Worm (Caenorhabditis elegans): ENCODE data around the gene ttr-45.

- TF ChIP-seq F13H6.1 (tag; optimal IDR thresholded peaks at IDR 0.05), result no peak
- no peak for TF ChIP-seq zag-1 (tag; optimal IDR thresholded peaks at IDR 0.05)
- TF ChIP-seq nhr-129 (tag; optimal IDR thresholded peaks at IDR 0.05), result no peak
- no peak for TF ChIP-seq nhr-11 (tag; optimal IDR thresholded peaks at IDR 0.05)
- no peak for TF ChIP-seq egl-27 (tag; optimal IDR thresholded peaks at IDR 0.05)
- TF ChIP-seq nhr-25 (tag; optimal IDR thresholded peaks at IDR 0.05), result no peak
- no peak for TF ChIP-seq ztf-4 (tag; optimal IDR thresholded peaks at IDR 0.05)
- no peak for TF ChIP-seq lin-39 (tag; optimal IDR thresholded peaks at IDR 0.05)
- TF ChIP-seq elt-1 (tag; optimal IDR thresholded peaks at IDR 0.05), result no peak
- no peak for TF ChIP-seq skn-1 (tag; optimal IDR thresholded peaks at IDR 0.05)
- TF ChIP-seq lin-13 (GFP tag; optimal IDR thresholded peaks at IDR 0.05), result no peak
- TF ChIP-seq mdl-1 (tag; optimal IDR thresholded peaks at IDR 0.05), result no peak
- no peak for TF ChIP-seq snpc-4 (tag; optimal IDR thresholded peaks at IDR 0.05)
Measured at ce11 chrIV:13290239-13290638, 36.2 kb downstream of the ttr-45 start.
